Worm (Caenorhabditis elegans): ENCODE data around the gene T01B7.13.

Gene T01B7.13

ce11 chrII:8747246-8747938, 32.2 kb downstream of the T01B7.13 start (continued):
- TF ChIP-seq set-16 (GFP tag; IDR thresholded peaks at IDR 0.05) (no peak), fos-1 (tag; optimal IDR thresholded peaks at IDR 0.05) (peak; percentile 20), F37D6.2 (tag; optimal IDR thresholded peaks at IDR 0.05) (no peak), nhr-48 (tag; optimal IDR thresholded peaks at IDR 0.05) (peak; percentile 49), Y105C5A.15 (GFP tag; IDR thresholded peaks at IDR 0.05) (0 out of 2 replicates have a peak, but pooled peaks have one; percentile 34), mep-1 (tag; optimal IDR thresholded peaks at IDR 0.05) (peak; percentile 80), lin-39 (tag; optimal IDR thresholded peaks at IDR 0.05) (no peak), zfp-3 (GFP tag; conservative IDR thresholded peaks at IDR 0.05) (peak; percentile 96), sdz-12 (GFP tag; optimal IDR thresholded peaks at IDR 0.05) (no peak), nhr-6 (tag; optimal IDR thresholded peaks at IDR 0.05) (peak; percentile 30), hif-1 (tag; optimal IDR thresholded peaks at IDR 0.05) (peak in 1 of 2 experiments; percentile 45), daf-19 (GFP tag; conservative IDR thresholded peaks at IDR 0.05) (no peak), T20F7.1 (GFP tag; optimal IDR thresholded peaks at IDR 0.05) (peak; percentile 68), mes-2 (tag; optimal IDR thresholded peaks at IDR 0.05; ENCODE audit: poor library complexity, severe bottlenecking) (peak; percentile 57), pha-4 (GFP tag; IDR thresholded peaks at IDR 0.05) (no peak; the same call in 1 of the 2 replicates), pha-4 (tag; optimal IDR thresholded peaks at IDR 0.05) (no peak), dve-1 (tag; optimal IDR thresholded peaks at IDR 0.05; ENCODE audit: insufficient read depth) (peak; percentile 75), F44E2.7 (GFP tag; IDR thresholded peaks at IDR 0.05) (peak; percentile 54; the same call in 1 of the 2 replicates), nhr-102 (tag; optimal IDR thresholded peaks at IDR 0.05) (peak; percentile 71), lir-3 (tag; optimal IDR thresholded peaks at IDR 0.05) (no peak), nhr-28 (tag; optimal IDR thresholded peaks at IDR 0.05) (peak; percentile 15), gei-8 (GFP tag; optimal IDR thresholded peaks at IDR 0.05) (peak; percentile 22), ctbp-1 (GFP tag; IDR thresholded peaks at IDR 0.05) (no peak; the same call in none of the 2 replicates), ZK546.5 (tag; optimal IDR thresholded peaks at IDR 0.05) (no peak), ceh-44 (GFP tag; IDR thresholded peaks at IDR 0.05) (no peak), mdl-1 (tag; optimal IDR thresholded peaks at IDR 0.05) (peak in 1 of 2 experiments; percentile 6), lin-38 (GFP tag; IDR thresholded peaks at IDR 0.05) (peak; percentile 58; the same call in 1 of the 2 replicates), lin-13 (GFP tag; optimal IDR thresholded peaks at IDR 0.05) (no peak), F10B5.3 (tag; optimal IDR thresholded peaks at IDR 0.05) (no peak), ama-1 (optimal IDR thresholded peaks at IDR 0.05) (peak; percentile 99), ztf-11 (tag; optimal IDR thresholded peaks at IDR 0.05) (no peak), skn-1 (tag; optimal IDR thresholded peaks at IDR 0.05) (no peak), Y5F2A.4 (GFP tag; optimal IDR thresholded peaks at IDR 0.05) (peak; percentile 42), snpc-1.2 (GFP tag; IDR thresholded peaks at IDR 0.05) (peak; percentile 58; the same call in 1 of the 2 replicates), lin-1 (GFP tag; IDR thresholded peaks at IDR 0.05) (peak; percentile 40; the same call in 1 of the 2 replicates), dmd-6 (GFP tag; IDR thresholded peaks at IDR 0.05) (peak; percentile 52), nhr-10 (tag; optimal IDR thresholded peaks at IDR 0.05) (peak; percentile 65), T26A8.4 (GFP tag; IDR thresholded peaks at IDR 0.05) (peak; percentile 82), daf-12 (tag; optimal IDR thresholded peaks at IDR 0.05) (no peak), Y75B8A.6 (GFP tag; IDR thresholded peaks at IDR 0.05) (peak; percentile 66; the same call in 1 of the 2 replicates), nhr-25 (tag; optimal IDR thresholded peaks at IDR 0.05; ENCODE audit: borderline replicate concordance, insufficient read depth) (peak; percentile 67), daf-8 (GFP tag; IDR thresholded peaks at IDR 0.05) (no peak), egl-43 (GFP tag; IDR thresholded peaks at IDR 0.05) (0 out of 2 replicates have a peak, but pooled peaks have one; percentile 25)

Data from whole organism, L4 larva.